Worm (Caenorhabditis elegans) whole organism, young adult: Measurements from ENCODE around the gene ZK355.3.
A peak's percentile ranks its signal among the peaks of the same experiment; 100 is the strongest.

Experiments used
- B0261.1 ChIP-seq: sonication (generic microtip); optimal IDR thresholded peaks from 2 replicates; lab custom pipeline; 2016; ENCODE audit warnings: mild to moderate bottlenecking, missing genetic modification characterization, moderate library complexity, missing compliant biosample characterization
- C17E4.6 ChIP-seq: fragments of 200-800 bp; sonication (Bioruptor generic); IDR thresholded peaks from 2 replicates; pipeline ENCODE4 v1.3.6; 2022; ENCODE audit warnings: missing genetic modification reagents, missing genetic modification characterization, missing compliant biosample characterization
- F39B2.1 ChIP-seq: fragments of 200-800 bp; sonication (Bioruptor generic); IDR thresholded peaks from 2 replicates; pipeline ENCODE4 v1.3.6; 2022; ENCODE audit warnings: missing genetic modification reagents, missing genetic modification characterization, missing compliant biosample characterization
- F57A8.1 ChIP-seq: fragments of 200-800 bp; sonication (Bioruptor generic); optimal IDR thresholded peaks from 2 replicates; lab custom pipeline; 2018; ENCODE audit warnings: mild to moderate bottlenecking, missing genetic modification characterization, moderate library complexity, missing compliant biosample characterization
- Y53F4B.3 ChIP-seq: fragments of 200-800 bp; sonication (Bioruptor generic); IDR thresholded peaks from 2 replicates; pipeline ENCODE4 v1.3.6; 2022; ENCODE audit warnings: missing genetic modification reagents, missing genetic modification characterization, missing compliant biosample characterization
- akir-1 ChIP-seq: fragments of 200-800 bp; sonication (Bioruptor generic); optimal IDR thresholded peaks from 2 replicates; lab custom pipeline; 2018; ENCODE audit warnings: mild to moderate bottlenecking, missing genetic modification characterization, moderate library complexity, missing compliant biosample characterization
- aptf-2 ChIP-seq: fragments of 200-800 bp; sonication (Bioruptor generic); conservative IDR thresholded peaks from 2 replicates; pipeline ENCODE4 v1.3.6; 2022; ENCODE audit warnings: missing genetic modification reagents, missing genetic modification characterization, missing compliant biosample characterization
- cebp-1 ChIP-seq, 2 experiments: fragments of 200-800 bp in 1 of 2; sonication (Bioruptor generic) in 1 of 2; sonication (generic microtip) in 1 of 2; IDR thresholded peaks in 1 of 2; optimal IDR thresholded peaks in 1 of 2; 2 replicates each; pipeline versions ENCODE4 v1.3.6 to Lab custom; 2017 to 2022; ENCODE audit warnings: missing compliant biosample characterization in 2 of 2, missing genetic modification characterization in 2 of 2, mild to moderate bottlenecking in 1 of 2, missing genetic modification reagents in 1 of 2, moderate library complexity in 1 of 2
- ceh-100 ChIP-seq: fragments of 200-800 bp; sonication (Bioruptor generic); IDR thresholded peaks from 2 replicates; pipeline ENCODE4 v1.3.6; 2022; ENCODE audit warnings: missing genetic modification reagents, missing genetic modification characterization, missing compliant biosample characterization
- ceh-79 ChIP-seq: sonication (generic microtip); optimal IDR thresholded peaks from 2 replicates; lab custom pipeline; 2017; ENCODE audit warnings: mild to moderate bottlenecking, missing genetic modification characterization, missing compliant biosample characterization
- chd-7 ChIP-seq: sonication (generic microtip); optimal IDR thresholded peaks from 2 replicates; lab custom pipeline; 2016; ENCODE audit warnings: mild to moderate bottlenecking, missing genetic modification characterization, moderate library complexity, missing compliant biosample characterization
- die-1 ChIP-seq: sonication (generic microtip); optimal IDR thresholded peaks from 2 replicates; lab custom pipeline; 2016; ENCODE audit warnings: missing genotype, mild to moderate bottlenecking, missing genetic modification characterization, missing compliant biosample characterization
- dpl-1 ChIP-seq: fragments of 150-350 bp; optimal IDR thresholded peaks from 2 replicates; lab custom pipeline; 2014; ENCODE audit warnings: missing biosample characterization, missing genetic modification reagents, missing genetic modification characterization
- efl-1 ChIP-seq: fragments of 150-350 bp; optimal IDR thresholded peaks from 2 replicates; lab custom pipeline; 2014; ENCODE audit warnings: missing biosample characterization, missing genetic modification reagents, missing genetic modification characterization
- egl-18 ChIP-seq: fragments of 200-800 bp; sonication (Bioruptor generic); IDR thresholded peaks from 2 replicates; pipeline ENCODE4 v1.3.6; 2022; ENCODE audit warnings: missing genetic modification reagents, missing genetic modification characterization, missing compliant biosample characterization
- egl-44 ChIP-seq: fragments of 200-800 bp; sonication (Bioruptor generic); IDR thresholded peaks from 2 replicates; pipeline ENCODE4 v1.3.6; 2022; ENCODE audit warnings: missing genetic modification reagents, missing genetic modification characterization, missing compliant biosample characterization
- egrh-3 ChIP-seq: fragments of 200-800 bp; sonication (Bioruptor generic); IDR thresholded peaks from 2 replicates; pipeline ENCODE4 v1.3.6; 2022; ENCODE audit warnings: missing genetic modification reagents, missing genetic modification characterization, missing compliant biosample characterization
- fkh-3 ChIP-seq: sonication (generic microtip); optimal IDR thresholded peaks from 2 replicates; lab custom pipeline; 2016; ENCODE audit warnings: mild to moderate bottlenecking, missing genetic modification characterization, missing compliant biosample characterization
- hlh-12 ChIP-seq: sonication (generic microtip); optimal IDR thresholded peaks from 2 replicates; lab custom pipeline; 2016; ENCODE audit warnings: missing genetic modification characterization, missing compliant biosample characterization
- hmg-20 ChIP-seq: fragments of 200-800 bp; sonication (Bioruptor generic); IDR thresholded peaks from 2 replicates; pipeline ENCODE4 v1.3.6; 2022; ENCODE audit warnings: missing genetic modification reagents, missing genetic modification characterization, missing compliant biosample characterization
- let-526 ChIP-seq: fragments of 200-800 bp; sonication (Bioruptor generic); IDR thresholded peaks from 2 replicates; pipeline ENCODE4 v1.3.6; 2022; ENCODE audit warnings: missing genetic modification reagents, missing genetic modification characterization, missing compliant biosample characterization
- let-607 ChIP-seq, 2 experiments: fragments of 200-800 bp in 1 of 2; sonication (Bioruptor generic) in 1 of 2; sonication (generic microtip) in 1 of 2; optimal IDR thresholded peaks; 2 replicates each; lab custom pipeline; 2016 to 2018; ENCODE audit warnings: mild to moderate bottlenecking in 2 of 2, missing compliant biosample characterization in 2 of 2, missing genetic modification characterization in 2 of 2, moderate library complexity in 2 of 2, missing genotype in 1 of 2
- lsy-27 ChIP-seq: sonication (generic microtip); optimal IDR thresholded peaks from 2 replicates; lab custom pipeline; 2017; ENCODE audit warnings: missing genetic modification characterization, mild to moderate bottlenecking, missing compliant biosample characterization, antibody characterized with exemption, missing genotype, borderline replicate concordance; ENCODE audit not compliant: insufficient read depth
- madf-8 ChIP-seq: fragments of 200-800 bp; sonication (Bioruptor generic); conservative IDR thresholded peaks from 2 replicates; pipeline ENCODE4 v1.3.6; 2022; ENCODE audit warnings: missing genetic modification reagents, missing genetic modification characterization, missing compliant biosample characterization
- mcd-1 ChIP-seq: fragments of 200-800 bp; sonication (Bioruptor generic); IDR thresholded peaks from 2 replicates; pipeline ENCODE4 v1.3.6; 2022; ENCODE audit warnings: missing genetic modification reagents, missing genetic modification characterization, missing compliant biosample characterization
- mxl-1 ChIP-seq: sonication (generic microtip); optimal IDR thresholded peaks from 2 replicates; lab custom pipeline; 2016; ENCODE audit warnings: missing genetic modification characterization, missing compliant biosample characterization
- nfya-2 ChIP-seq: fragments of 200-800 bp; sonication (Bioruptor generic); IDR thresholded peaks from 2 replicates; pipeline ENCODE4 v1.3.6; 2022; ENCODE audit warnings: missing genetic modification reagents, missing genetic modification characterization, missing compliant biosample characterization
- nhr-120 ChIP-seq: fragments of 200-800 bp; sonication (Bioruptor generic); IDR thresholded peaks from 2 replicates; pipeline ENCODE4 v1.3.6; 2022; ENCODE audit warnings: missing genetic modification characterization, missing compliant biosample characterization
- repo-1 ChIP-seq: sonication (generic microtip); optimal IDR thresholded peaks from 2 replicates; lab custom pipeline; 2017; ENCODE audit warnings: mild to moderate bottlenecking, missing genetic modification characterization, missing compliant biosample characterization
- snpc-3.4 ChIP-seq: sonication (generic microtip); optimal IDR thresholded peaks from 2 replicates; lab custom pipeline; 2017; ENCODE audit warnings: missing genetic modification characterization, mild to moderate bottlenecking, missing compliant biosample characterization, antibody characterized with exemption, moderate library complexity, missing genotype, missing genetic modification reagents
- somi-1 ChIP-seq: fragments of 200-800 bp; sonication (Bioruptor generic); optimal IDR thresholded peaks from 2 replicates; lab custom pipeline; 2018; ENCODE audit warnings: mild to moderate bottlenecking, missing genetic modification characterization, missing compliant biosample characterization
- tlf-1 ChIP-seq: fragments of 200-800 bp; sonication (Bioruptor generic); optimal IDR thresholded peaks from 2 replicates; lab custom pipeline; 2018; ENCODE audit warnings: mild to moderate bottlenecking, missing genetic modification characterization, missing compliant biosample characterization
- zfh-2 ChIP-seq: fragments of 200-800 bp; sonication (Bioruptor generic); conservative IDR thresholded peaks from 2 replicates; pipeline ENCODE4 v1.3.6; 2022; ENCODE audit warnings: missing genetic modification reagents, missing genetic modification characterization, missing compliant biosample characterization
- ztf-18 ChIP-seq: sonication (generic microtip); optimal IDR thresholded peaks from 2 replicates; lab custom pipeline; 2016; ENCODE audit warnings: missing genotype, mild to moderate bottlenecking, missing genetic modification characterization, missing compliant biosample characterization
- ztf-22 ChIP-seq: fragments of 200-800 bp; sonication (Bioruptor generic); optimal IDR thresholded peaks from 2 replicates; lab custom pipeline; 2018; ENCODE audit warnings: mild to moderate bottlenecking, missing genetic modification characterization, moderate library complexity, missing compliant biosample characterization
- ztf-6 ChIP-seq: fragments of 200-800 bp; sonication (Bioruptor generic); IDR thresholded peaks from 2 replicates; pipeline ENCODE4 v1.3.6; 2022; ENCODE audit warnings: missing genetic modification reagents, missing genetic modification characterization, missing compliant biosample characterization

The ZK355.3 gene

ce11 chrII:2920817-2921458 lies 6.5 kb downstream of the ZK355.3 start (continued):
- peak; percentile 46 for TF ChIP-seq snpc-3.4 (tag; lab: Kevin White, UChicago)
- peak; percentile 58 for TF ChIP-seq tlf-1 (GFP tag; lab: Kevin White, UChicago)
- TF ChIP-seq Y53F4B.3 (GFP tag; lab: Robert Waterston, UW) = no peak
- peak; percentile 31 for TF ChIP-seq ztf-18 (tag; lab: Kevin White, UChicago)
- TF ChIP-seq madf-8 (GFP tag; lab: Robert Waterston, UW) = peak; percentile 85
- no peak for TF ChIP-seq nhr-120 (GFP tag; lab: Robert Waterston, UW)
- peak; percentile 49 for TF ChIP-seq dpl-1 (GFP tag; lab: Kevin White, UChicago)
- TF ChIP-seq egl-18 (GFP tag; lab: Robert Waterston, UW) = no peak
- no peak for TF ChIP-seq egl-44
- no peak for TF ChIP-seq nfya-2 (GFP tag; lab: Robert Waterston, UW)
- no peak for TF ChIP-seq hmg-20 (GFP tag; lab: Robert Waterston, UW)
- TF ChIP-seq let-526 (GFP tag; lab: Robert Waterston, UW) = no peak
- TF ChIP-seq ztf-6 (GFP tag; lab: Robert Waterston, UW) = no peak
- TF ChIP-seq ceh-100 = 0 out of 2 replicates have a peak, but pooled peaks have one; percentile 21
- no peak for TF ChIP-seq somi-1 (GFP tag; lab: Kevin White, UChicago)
- TF ChIP-seq F39B2.1 (GFP tag; lab: Robert Waterston, UW) = no peak
- no peak for TF ChIP-seq C17E4.6 (GFP tag; lab: Robert Waterston, UW)
- TF ChIP-seq ztf-22 (GFP tag; lab: Kevin White, UChicago) = no peak
- TF ChIP-seq egrh-3 = no peak
- no peak for TF ChIP-seq lsy-27 (tag; lab: Kevin White, UChicago)
- no peak for TF ChIP-seq fkh-3 (tag; lab: Kevin White, UChicago)
- no peak for TF ChIP-seq repo-1 (tag; lab: Kevin White, UChicago)
- no peak for TF ChIP-seq aptf-2 (GFP tag; lab: Robert Waterston, UW)
- no peak for TF ChIP-seq let-607 (tag; optimal IDR thresholded peaks at IDR 0.05; lab: Kevin White, UChicago)
- TF ChIP-seq F57A8.1 (GFP tag; lab: Kevin White, UChicago) = no peak
- peak; percentile 81 for TF ChIP-seq efl-1
- peak; percentile 48 for TF ChIP-seq mxl-1 (tag; lab: Kevin White, UChicago)
- peak; percentile 9 for TF ChIP-seq B0261.1
- peak; percentile 62 for TF ChIP-seq chd-7 (tag; lab: Kevin White, UChicago)
- no peak for TF ChIP-seq akir-1
- peak; percentile 68 for TF ChIP-seq ceh-79 (tag; lab: Kevin White, UChicago)
- TF ChIP-seq die-1 (tag; lab: Kevin White, UChicago) = peak; percentile 0

ce11 chrII:2920234-2920633 lies 7.2 kb downstream of the ZK355.3 start:
- TF ChIP-seq egrh-3 (peak; percentile 77; the same call in 1 of the 2 replicates), zfh-2 (GFP tag; lab: Robert Waterston, UW) (peak; percentile 69), hlh-12 (tag; lab: Kevin White, UChicago) (no peak), cebp-1 (GFP tag; IDR thresholded peaks at IDR 0.05; lab: Robert Waterston, UW) (no peak), cebp-1 (tag; optimal IDR thresholded peaks at IDR 0.05; lab: Kevin White, UChicago) (no peak), mcd-1 (peak; percentile 5; the same call in 1 of the 2 replicates)
